Worm (Caenorhabditis elegans) whole organism, young adult: ENCODE data around the gene fzo-1.

Experiments
- ama-1 ChIP-seq, 3 experiments: fragments of 150-350 bp in 1 of 3; sonication (generic microtip) in 2 of 3; optimal IDR thresholded peaks; 2 replicates each; lab custom pipeline; 2014 to 2018; ENCODE audit warnings: missing biosample characterization in 2 of 3, missing genetic modification characterization in 2 of 3, missing genetic modification reagents in 2 of 3
- lin-54 ChIP-seq: fragments of 200-800 bp; sonication (Bioruptor generic); optimal IDR thresholded peaks from 2 replicates; lab custom pipeline; 2018; ENCODE audit warnings: mild to moderate bottlenecking, missing genetic modification characterization, missing compliant biosample characterization
- madf-6 ChIP-seq: fragments of 200-800 bp; sonication (Bioruptor generic); IDR thresholded peaks from 2 replicates; pipeline ENCODE4 v1.3.6; 2022; ENCODE audit warnings: missing genetic modification reagents, missing genetic modification characterization, missing compliant biosample characterization
- rec-8 ChIP-seq, 2 experiments: sonication (generic microtip); optimal IDR thresholded peaks; 2 replicates each; lab custom pipeline; 2016; ENCODE audit warnings: mild to moderate bottlenecking in 2 of 2, missing genetic modification characterization in 2 of 2, missing genetic modification reagents in 2 of 2, missing genotype in 2 of 2, missing biosample characterization in 1 of 2, missing compliant biosample characterization in 1 of 2, moderate library complexity in 1 of 2
- unc-130 ChIP-seq: sonication (generic microtip); optimal IDR thresholded peaks from 2 replicates; lab custom pipeline; 2016; ENCODE audit warnings: missing genetic modification reagents, missing genetic modification characterization, missing compliant biosample characterization
- unc-62 ChIP-seq: fragments of 150-350 bp; optimal IDR thresholded peaks from 2 replicates; lab custom pipeline; 2014; ENCODE audit warnings: missing biosample characterization, missing genetic modification reagents, missing genetic modification characterization

DNA sequence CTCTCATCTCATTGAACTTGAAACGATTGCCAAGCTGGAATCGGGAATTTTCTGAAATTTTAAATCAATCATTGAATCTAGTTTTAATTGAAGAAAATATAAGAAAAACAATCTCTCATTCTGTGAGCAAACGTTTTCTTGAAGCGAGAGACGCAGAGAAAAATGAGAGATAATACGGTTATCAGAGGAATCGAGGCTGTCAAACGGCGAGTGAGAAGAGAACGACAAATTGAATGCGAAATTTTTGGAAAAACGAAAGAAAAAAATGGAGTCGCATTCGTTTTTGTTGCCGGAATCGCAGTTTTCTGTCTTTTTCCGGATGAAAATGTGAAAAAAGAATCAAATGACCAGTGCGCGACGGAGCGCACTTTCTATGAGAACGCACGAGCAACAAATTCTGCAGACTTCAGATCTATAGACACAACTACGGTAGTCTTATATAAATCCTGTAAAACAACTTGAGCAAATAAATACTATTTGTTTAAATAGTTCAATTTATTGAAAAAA is 37.6 kb upstream of the fzo-1 start, which contains the start of gene tex-2:
- TF ChIP-seq unc-62 (GFP tag; lab: Kevin White, UChicago) (no peak), lin-54 (GFP tag; lab: Kevin White, UChicago) (peak; percentile 20), ama-1 (optimal IDR thresholded peaks at IDR 0.05; lab: Kevin White, UChicago) (no peak), ama-1 (GFP tag; optimal IDR thresholded peaks at IDR 0.05; lab: Kevin White, UChicago) (no peak), unc-130 (no peak), rec-8 (tag; optimal IDR thresholded peaks at IDR 0.05; lab: Kevin White, UChicago) (no peak), madf-6 (GFP tag; lab: Robert Waterston, UW) (no peak)
